Fruit fly (Drosophila melanogaster): ENCODE results near the gene Cog4.

Gene Cog4

DNA sequence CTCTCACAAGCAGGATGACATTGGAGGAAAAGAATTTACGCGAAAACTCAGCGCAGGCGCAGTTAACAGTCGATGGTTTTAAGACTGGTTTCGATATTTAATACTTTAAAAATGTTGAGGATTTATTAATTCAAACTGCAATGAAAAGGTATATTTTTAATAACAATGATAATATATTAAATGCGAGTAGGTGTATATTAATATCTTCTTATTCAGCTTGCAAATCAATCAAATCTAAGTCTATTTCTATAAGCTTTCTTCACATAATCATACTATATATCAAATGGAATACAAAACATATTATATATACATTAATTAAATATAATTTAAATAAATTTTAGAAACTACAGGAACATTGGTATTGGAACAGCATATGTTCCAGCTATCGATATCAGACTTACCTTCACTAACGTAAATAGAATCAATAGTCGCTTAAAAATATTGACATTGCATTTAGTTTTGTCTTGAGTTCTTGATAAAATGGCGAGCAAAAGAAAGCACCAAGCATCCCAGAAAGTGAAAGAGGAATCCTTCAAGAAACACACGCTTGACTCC lies 52.7 kb downstream of the Cog4 start, which contains the start of the genes TBC1D16 and holn1 (continued):
- TF ChIP-seq ci (GFP tag; IDR thresholded peaks at IDR 0.05) (no peak), Sry-δ (GFP tag; optimal IDR thresholded peaks at IDR 0.05) (peak; percentile 62), Spps (tag; optimal IDR thresholded peaks at IDR 0.05) (no peak), CG16863 (GFP tag; optimal IDR thresholded peaks at IDR 0.05) (no peak), ap (GFP tag; IDR thresholded peaks at IDR 0.05) (no peak), jigr1 (GFP tag; IDR thresholded peaks at IDR 0.05) (no peak), Six4 (GFP tag; optimal IDR thresholded peaks at IDR 0.05) (no peak), zen2 (GFP tag; IDR thresholded peaks at IDR 0.05; ENCODE audit: partially characterized antibody) (peak; percentile 5; the same call in 1 of the 3 replicates), Bgb (GFP tag; IDR thresholded peaks at IDR 0.05; ENCODE audit: partially characterized antibody) (peak; percentile 42; the same call in 1 of the 2 replicates), CoRest (tag; optimal IDR thresholded peaks at IDR 0.05) (no peak), Stat92E (GFP tag; optimal IDR thresholded peaks at IDR 0.05) (no peak), nau (GFP tag; optimal IDR thresholded peaks at IDR 0.05) (no peak), Atf3 (GFP tag; optimal IDR thresholded peaks at IDR 0.05) (no peak), CG8281 (tag; optimal IDR thresholded peaks at IDR 0.05) (peak; percentile 3), maf-S (GFP tag; optimal IDR thresholded peaks at IDR 0.05) (no peak), CG7556 (GFP tag; optimal IDR thresholded peaks at IDR 0.05) (no peak), ato (GFP tag; IDR thresholded peaks at IDR 0.05; ENCODE audit: partially characterized antibody) (no peak), CG18262 (tag; optimal IDR thresholded peaks at IDR 0.05) (peak; percentile 29), Meics (GFP tag; optimal IDR thresholded peaks at IDR 0.05) (no peak), Rfx (GFP tag; IDR thresholded peaks at IDR 0.05) (no peak), CG10462 (GFP tag; optimal IDR thresholded peaks at IDR 0.05) (no peak), CG10565 (GFP tag; optimal IDR thresholded peaks at IDR 0.05) (no peak), CG14014 (GFP tag; IDR thresholded peaks at IDR 0.05) (no peak), chif (GFP tag; optimal IDR thresholded peaks at IDR 0.05) (no peak), sob (GFP tag; IDR thresholded peaks at IDR 0.05) (no peak), CG10147 (GFP tag; optimal IDR thresholded peaks at IDR 0.05) (no peak), CG12104 (GFP tag; optimal IDR thresholded peaks at IDR 0.05) (peak; percentile 1), Kr (GFP tag; optimal IDR thresholded peaks at IDR 0.05) (no peak), CG14710 (tag; optimal IDR thresholded peaks at IDR 0.05) (peak; percentile 37), CG11695 (GFP tag; IDR thresholded peaks at IDR 0.05) (no peak), CG14860 (GFP tag; IDR thresholded peaks at IDR 0.05; ENCODE audit: partially characterized antibody) (no peak; the same call in 2 of the 3 replicates), fd3F (GFP tag; optimal IDR thresholded peaks at IDR 0.05) (no peak), usp (GFP tag; optimal IDR thresholded peaks at IDR 0.05) (no peak), CG5245 (GFP tag; optimal IDR thresholded peaks at IDR 0.05) (no peak), unpg (GFP tag; optimal IDR thresholded peaks at IDR 0.05) (no peak), vfl (GFP tag; optimal IDR thresholded peaks at IDR 0.05) (no peak), Dll (GFP tag; IDR thresholded peaks at IDR 0.05; ENCODE audit: partially characterized antibody) (peak; percentile 75), CG2712 (tag; optimal IDR thresholded peaks at IDR 0.05) (peak; percentile 30), klu (GFP tag; IDR thresholded peaks at IDR 0.05) (no peak), MBD-R2 (GFP tag; IDR thresholded peaks at IDR 0.05) (peak; percentile 50), cwo (GFP tag; optimal IDR thresholded peaks at IDR 0.05) (no peak), aop (GFP tag; IDR thresholded peaks at IDR 0.05) (no peak), Taf1 (GFP tag; IDR thresholded peaks at IDR 0.05) (no peak), slou (GFP tag; optimal IDR thresholded peaks at IDR 0.05) (no peak), CG7372 (GFP tag; IDR thresholded peaks at IDR 0.05) (no peak), CG11456 (GFP tag; IDR thresholded peaks at IDR 0.05) (no peak), CG17829 (tag; optimal IDR thresholded peaks at IDR 0.05) (peak; percentile 12), ems (GFP tag; optimal IDR thresholded peaks at IDR 0.05) (no peak), lab (GFP tag; optimal IDR thresholded peaks at IDR 0.05) (no peak), lbe (GFP tag; optimal IDR thresholded peaks at IDR 0.05) (no peak)

Data from whole organism, embryonic.